Worm (Caenorhabditis elegans): ENCODE results near the gene ugt-46.

- TF ChIP-seq nhr-237 (tag; optimal IDR thresholded peaks at IDR 0.05) (no peak), unc-55 (GFP tag; optimal IDR thresholded peaks at IDR 0.05) (no peak), mdl-1 (tag; optimal IDR thresholded peaks at IDR 0.05) (no peak), aly-2 (tag; optimal IDR thresholded peaks at IDR 0.05) (no peak), sma-9 (GFP tag; optimal IDR thresholded peaks at IDR 0.05) (no peak), sma-9 (tag; optimal IDR thresholded peaks at IDR 0.05) (no peak), mab-5 (tag; optimal IDR thresholded peaks at IDR 0.05) (no peak), nhr-12 (tag; optimal IDR thresholded peaks at IDR 0.05) (no peak), blmp-1 (tag; optimal IDR thresholded peaks at IDR 0.05; ENCODE audit: insufficient read depth) (no peak), snpc-4 (tag; optimal IDR thresholded peaks at IDR 0.05) (no peak), ztf-11 (tag; optimal IDR thresholded peaks at IDR 0.05) (no peak), unc-39 (tag; optimal IDR thresholded peaks at IDR 0.05) (no peak), ama-1 (optimal IDR thresholded peaks at IDR 0.05) (no peak)
Observed at ce11 chrX:529386-529785, 703 bp downstream of the ugt-46 start.

Data from whole organism, L2 larva.